Fruit fly (Drosophila melanogaster): ENCODE results near the gene CG46440.

DNA sequence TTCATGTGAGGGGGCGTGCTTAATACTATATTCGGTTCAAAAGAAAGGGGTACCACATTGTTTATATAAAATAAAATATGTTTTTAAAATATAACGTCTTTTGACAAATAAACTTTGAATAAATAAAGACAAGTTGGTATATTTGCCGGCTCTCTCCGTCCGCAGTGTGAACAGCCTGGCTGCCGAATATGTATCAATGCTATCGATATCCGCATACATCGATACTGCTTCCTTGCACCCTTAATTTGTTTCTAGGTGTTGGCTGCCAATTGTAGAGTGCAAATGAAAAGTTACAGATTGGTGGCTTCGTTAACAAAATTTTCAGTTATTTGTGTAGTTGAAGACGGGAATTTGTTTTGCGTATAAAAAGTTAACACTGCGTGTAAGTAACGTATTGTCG, 2.2 kb upstream of the CG46440 start, which contains the start of gene Gbeta13F:
- TF ChIP-seq tj (GFP tag; optimal IDR thresholded peaks at IDR 0.05): no peak
- TF ChIP-seq CG14711 (tag; optimal IDR thresholded peaks at IDR 0.05): peak; percentile 4
- TF ChIP-seq pad (GFP tag; optimal IDR thresholded peaks at IDR 0.05): no peak
- no peak for TF ChIP-seq Mnt (GFP tag; optimal IDR thresholded peaks at IDR 0.05)
- TF ChIP-seq ovo (GFP tag; optimal IDR thresholded peaks at IDR 0.05): peak; percentile 10
- no peak for TF ChIP-seq CG33017 (tag; optimal IDR thresholded peaks at IDR 0.05)
